Worm (Caenorhabditis elegans) whole organism, L2 larva: ENCODE data around the gene F25B4.8.

Source experiments
- Y55F3AM.14 ChIP-seq: fragments of 200-800 bp; sonication (Bioruptor generic); optimal IDR thresholded peaks from 2 replicates; lab custom pipeline; 2018; ENCODE audit warnings: mild to moderate bottlenecking, missing genetic modification characterization, missing compliant biosample characterization
- ama-1 ChIP-seq: fragments of 150-350 bp; optimal IDR thresholded peaks from 2 replicates; lab custom pipeline; 2018; ENCODE audit warnings: inconsistent platforms
- ceh-16 ChIP-seq: fragments of 150-350 bp; optimal IDR thresholded peaks from 2 replicates; lab custom pipeline; 2014; ENCODE audit warnings: missing biosample characterization, missing genetic modification characterization
- dmd-4 ChIP-seq: sonication (generic microtip); optimal IDR thresholded peaks from 2 replicates; lab custom pipeline; 2017; ENCODE audit warnings: missing biosample characterization, missing genetic modification characterization
- elt-3 ChIP-seq: sonication (generic microtip); optimal IDR thresholded peaks from 2 replicates; lab custom pipeline; 2017; ENCODE audit warnings: missing biosample characterization, missing genetic modification characterization
- nhr-10 ChIP-seq: sonication (generic microtip); optimal IDR thresholded peaks from 2 replicates; lab custom pipeline; 2017; ENCODE audit warnings: missing biosample characterization, missing genetic modification characterization
- nhr-6 ChIP-seq: fragments of 150-350 bp; optimal IDR thresholded peaks from 2 replicates; lab custom pipeline; 2014; ENCODE audit warnings: missing biosample characterization, missing genetic modification characterization
- skn-1 ChIP-seq: sonication (generic microtip); optimal IDR thresholded peaks from 2 replicates; lab custom pipeline; 2017; ENCODE audit warnings: missing biosample characterization, missing genetic modification characterization
- unc-39 ChIP-seq: fragments of 150-350 bp; optimal IDR thresholded peaks from 2 replicates; lab custom pipeline; 2014; ENCODE audit warnings: missing biosample characterization, missing genetic modification characterization
- zag-1 ChIP-seq: fragments of 150-350 bp; optimal IDR thresholded peaks from 2 replicates; lab custom pipeline; 2014; ENCODE audit warnings: missing biosample characterization, missing genetic modification characterization
- ztf-4 ChIP-seq: fragments of 150-350 bp; optimal IDR thresholded peaks from 2 replicates; lab custom pipeline; 2014; ENCODE audit warnings: missing biosample characterization, missing genetic modification characterization

ce11 chrV:5712652-5713051 is 21.1 kb upstream of the F25B4.8 start, which contains the start of gene gcst-1:
- TF ChIP-seq ama-1 (lab: Kevin White, UChicago) (no peak), nhr-6 (tag; lab: Kevin White, UChicago) (no peak), skn-1 (tag; lab: Kevin White, UChicago) (no peak), Y55F3AM.14 (GFP tag; lab: Kevin White, UChicago) (no peak), ztf-4 (tag; lab: Kevin White, UChicago) (no peak), zag-1 (no peak), elt-3 (tag; lab: Kevin White, UChicago) (no peak), nhr-10 (tag; lab: Kevin White, UChicago) (no peak), dmd-4 (tag; lab: Kevin White, UChicago) (no peak), ceh-16 (no peak), unc-39 (no peak)
